Fruit fly (Drosophila melanogaster): ENCODE measurements around the gene Nedd8.

The Nedd8 gene

DNA sequence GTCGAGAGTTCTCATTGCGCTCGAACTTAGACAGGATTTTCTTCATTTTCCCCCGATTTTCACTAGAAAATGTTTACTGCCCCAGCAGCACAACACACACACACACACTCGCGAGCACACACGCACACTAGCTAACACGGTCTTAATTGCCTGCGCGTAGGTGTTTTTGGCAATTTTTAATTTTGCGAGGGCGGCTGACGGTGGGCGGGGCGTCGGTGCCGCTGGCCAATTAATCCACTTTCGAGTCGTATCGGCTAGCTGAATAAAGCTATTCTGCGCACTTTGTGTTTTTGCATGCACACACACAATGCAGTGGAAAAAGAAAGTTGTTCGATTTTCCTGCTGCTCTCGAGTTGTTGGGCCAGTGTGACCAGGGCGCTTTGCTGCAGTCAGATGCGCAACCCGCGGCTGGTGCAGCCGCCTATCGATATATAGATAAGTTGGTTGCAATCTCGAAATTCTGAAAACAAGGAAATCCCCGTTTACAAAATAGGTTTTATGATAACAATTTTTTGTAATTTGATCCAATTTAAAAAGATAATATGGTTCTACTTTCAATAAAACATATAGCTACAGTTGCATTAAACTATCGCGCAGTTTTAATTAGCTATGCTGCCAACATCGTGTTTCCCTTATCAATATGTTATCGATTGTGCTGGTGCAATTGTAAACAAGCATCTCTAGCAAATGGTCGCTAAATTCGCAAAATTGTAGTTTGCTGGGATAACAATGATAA is 16.9 kb upstream of the Nedd8 start, which contains the start of the genes Nak and Tango6 (continued):
- TF ChIP-seq CG2120 (GFP tag; optimal IDR thresholded peaks at IDR 0.05) (peak; percentile 58), repo (GFP tag; optimal IDR thresholded peaks at IDR 0.05) (no peak), phol (tag; optimal IDR thresholded peaks at IDR 0.05) (peak; percentile 68), CG7839 (tag; optimal IDR thresholded peaks at IDR 0.05) (peak; percentile 16), CG13624 (GFP tag; optimal IDR thresholded peaks at IDR 0.05) (peak; percentile 74), CG31441 (GFP tag; IDR thresholded peaks at IDR 0.05) (peak; percentile 34; the same call in 1 of the 2 replicates), CG9437 (GFP tag; optimal IDR thresholded peaks at IDR 0.05) (no peak), grau (tag; optimal IDR thresholded peaks at IDR 0.05) (peak; percentile 51), knrl (GFP tag; IDR thresholded peaks at IDR 0.05; ENCODE audit: partially characterized antibody) (peak; percentile 96), NfI (GFP tag; optimal IDR thresholded peaks at IDR 0.05) (peak; percentile 16), CG15696 (tag; optimal IDR thresholded peaks at IDR 0.05) (no peak), mld (GFP tag; IDR thresholded peaks at IDR 0.05; ENCODE audit: partially characterized antibody) (peak; percentile 88; the same call in 2 of the 3 replicates), pb (GFP tag; optimal IDR thresholded peaks at IDR 0.05) (peak; percentile 25), croc (GFP tag; conservative IDR thresholded peaks at IDR 0.05) (no peak), Bteb2 (GFP tag; optimal IDR thresholded peaks at IDR 0.05) (peak; percentile 31), CG17361 (GFP tag; IDR thresholded peaks at IDR 0.05) (peak; percentile 63; the same call in 2 of the 3 replicates), CG13775 (GFP tag; optimal IDR thresholded peaks at IDR 0.05) (peak; percentile 62), CG6175 (GFP tag; IDR thresholded peaks at IDR 0.05) (no peak), lilli (GFP tag; optimal IDR thresholded peaks at IDR 0.05) (peak; percentile 49), Sox100B (GFP tag; optimal IDR thresholded peaks at IDR 0.05) (peak; percentile 13), Tbp (GFP tag; optimal IDR thresholded peaks at IDR 0.05) (no peak), gsb-n (tag; optimal IDR thresholded peaks at IDR 0.05) (peak; percentile 95), her (GFP tag; optimal IDR thresholded peaks at IDR 0.05) (no peak), CG10543 (GFP tag; optimal IDR thresholded peaks at IDR 0.05) (no peak), bsh (GFP tag; optimal IDR thresholded peaks at IDR 0.05) (no peak), CG33213 (GFP tag; optimal IDR thresholded peaks at IDR 0.05) (peak; percentile 65), Ets97D (GFP tag; optimal IDR thresholded peaks at IDR 0.05) (peak; percentile 64), CG2678 (tag; optimal IDR thresholded peaks at IDR 0.05) (peak; percentile 28), Dad (GFP tag; optimal IDR thresholded peaks at IDR 0.05) (peak; percentile 8), Hmr (GFP tag; optimal IDR thresholded peaks at IDR 0.05) (peak; percentile 33), row (GFP tag; IDR thresholded peaks at IDR 0.05) (peak; percentile 86), p53 (GFP tag; optimal IDR thresholded peaks at IDR 0.05) (peak; percentile 33), usp (GFP tag; optimal IDR thresholded peaks at IDR 0.05) (no peak), CG6683 (GFP tag; optimal IDR thresholded peaks at IDR 0.05) (no peak), al (GFP tag; IDR thresholded peaks at IDR 0.05) (no peak), CG14014 (GFP tag; IDR thresholded peaks at IDR 0.05) (no peak), CG3847 (GFP tag; IDR thresholded peaks at IDR 0.05) (peak; percentile 40; the same call in 1 of the 2 replicates), CG6854 (GFP tag; optimal IDR thresholded peaks at IDR 0.05) (no peak), Myb (GFP tag; optimal IDR thresholded peaks at IDR 0.05) (peak; percentile 31), chm (GFP tag; IDR thresholded peaks at IDR 0.05) (no peak), sug (tag; optimal IDR thresholded peaks at IDR 0.05) (peak; percentile 46), insv (GFP tag; optimal IDR thresholded peaks at IDR 0.05) (peak in 1 of 2 experiments; percentile 16), Side (GFP tag; optimal IDR thresholded peaks at IDR 0.05) (no peak), CG16813 (GFP tag; IDR thresholded peaks at IDR 0.05; ENCODE audit: partially characterized antibody) (peak; percentile 96), crc (GFP tag; optimal IDR thresholded peaks at IDR 0.05) (no peak), vnd (GFP tag; IDR thresholded peaks at IDR 0.05; ENCODE audit: partially characterized antibody) (peak; percentile 96), CG16863 (GFP tag; optimal IDR thresholded peaks at IDR 0.05) (peak; percentile 0), stwl (tag; optimal IDR thresholded peaks at IDR 0.05) (peak; percentile 81), Hey (tag; optimal IDR thresholded peaks at IDR 0.05) (no peak)

Measured in whole organism, embryonic.